Fruit fly (Drosophila melanogaster): ENCODE data around the gene Hsp60B.

The Hsp60B gene

DNA sequence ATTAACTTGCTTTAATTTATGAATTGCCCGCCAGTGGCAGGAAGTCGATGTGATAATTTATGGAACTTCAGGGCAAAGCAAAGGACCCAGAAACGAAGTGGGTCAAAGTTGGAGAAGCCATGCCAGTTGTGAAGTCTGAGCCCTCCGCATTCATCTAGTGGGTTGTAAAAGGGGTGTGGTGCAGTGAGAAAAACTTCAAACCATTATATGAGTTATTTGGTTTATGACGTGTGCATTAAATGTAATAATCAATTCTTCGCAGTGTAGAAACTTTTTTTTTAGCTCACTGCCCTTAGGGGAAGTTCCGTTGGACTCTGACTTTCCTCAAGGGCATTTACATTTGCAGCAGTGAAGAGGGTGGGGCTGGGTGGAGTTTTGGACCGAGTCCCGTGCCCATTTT lies 30.6 kb upstream of the Hsp60B start:
- TF ChIP-seq CG4496 (GFP tag; IDR thresholded peaks at IDR 0.05) = no peak
- TF ChIP-seq D1 (tag; optimal IDR thresholded peaks at IDR 0.05) = no peak
- TF ChIP-seq fd96Ca (GFP tag; IDR thresholded peaks at IDR 0.05) = no peak
- TF ChIP-seq Pif1A (GFP tag; optimal IDR thresholded peaks at IDR 0.05) = no peak
- TF ChIP-seq CG13204 (GFP tag; optimal IDR thresholded peaks at IDR 0.05) = no peak
- no peak for TF ChIP-seq CG9948 (tag; optimal IDR thresholded peaks at IDR 0.05)

DNA sequence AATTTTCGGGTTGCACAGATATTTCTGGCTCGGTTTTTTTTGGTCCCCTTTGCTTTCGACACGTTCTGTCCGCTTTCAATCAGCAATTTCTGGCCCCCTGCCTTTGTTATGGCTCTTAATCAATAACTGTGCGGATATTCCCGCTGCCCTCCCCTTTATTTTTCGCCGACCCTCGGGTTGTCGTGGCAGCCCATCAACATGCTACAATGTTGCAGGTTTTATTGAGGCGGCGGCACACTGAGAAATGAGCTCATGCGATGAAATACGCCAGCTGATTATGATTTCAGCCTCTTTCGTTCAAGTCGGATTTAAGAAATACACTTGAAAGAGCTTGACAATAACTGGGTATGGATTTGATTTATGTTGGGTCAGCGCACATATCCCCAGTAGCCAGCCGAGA lies 30.1 kb upstream of the Hsp60B start:
- TF ChIP-seq rn (GFP tag; IDR thresholded peaks at IDR 0.05) = no peak
- TF ChIP-seq Pif1A (GFP tag; optimal IDR thresholded peaks at IDR 0.05) = no peak
- no peak for TF ChIP-seq CG8159 (tag; optimal IDR thresholded peaks at IDR 0.05)
- TF ChIP-seq fd96Ca (GFP tag; IDR thresholded peaks at IDR 0.05) = no peak
- TF ChIP-seq CG4496 (GFP tag; IDR thresholded peaks at IDR 0.05) = no peak
- TF ChIP-seq D1 (tag; optimal IDR thresholded peaks at IDR 0.05) = no peak
- no peak for TF ChIP-seq CG15710 (tag; optimal IDR thresholded peaks at IDR 0.05)
- no peak for TF ChIP-seq CG12605 (GFP tag; IDR thresholded peaks at IDR 0.05)
- TF ChIP-seq CG14655 (GFP tag; optimal IDR thresholded peaks at IDR 0.05) = no peak
- TF ChIP-seq CG9948 (tag; optimal IDR thresholded peaks at IDR 0.05) = no peak
- no peak for TF ChIP-seq CG34367 (tag; optimal IDR thresholded peaks at IDR 0.05)
- TF ChIP-seq EcR (GFP tag; optimal IDR thresholded peaks at IDR 0.05) = no peak
- no peak for TF ChIP-seq CG8301 (tag; optimal IDR thresholded peaks at IDR 0.05)
- TF ChIP-seq Pif1B (GFP tag; optimal IDR thresholded peaks at IDR 0.05) = no peak
- no peak for TF ChIP-seq CG13204 (GFP tag; optimal IDR thresholded peaks at IDR 0.05)
- no peak for TF ChIP-seq CG17806 (tag; optimal IDR thresholded peaks at IDR 0.05)
- no peak for TF ChIP-seq CG10348 (GFP tag; IDR thresholded peaks at IDR 0.05)
- TF ChIP-seq Snoo (tag; optimal IDR thresholded peaks at IDR 0.05) = no peak
- no peak for TF ChIP-seq Ets98B (GFP tag; IDR thresholded peaks at IDR 0.05)
- TF ChIP-seq CG32121 (GFP tag; IDR thresholded peaks at IDR 0.05) = no peak

DNA sequence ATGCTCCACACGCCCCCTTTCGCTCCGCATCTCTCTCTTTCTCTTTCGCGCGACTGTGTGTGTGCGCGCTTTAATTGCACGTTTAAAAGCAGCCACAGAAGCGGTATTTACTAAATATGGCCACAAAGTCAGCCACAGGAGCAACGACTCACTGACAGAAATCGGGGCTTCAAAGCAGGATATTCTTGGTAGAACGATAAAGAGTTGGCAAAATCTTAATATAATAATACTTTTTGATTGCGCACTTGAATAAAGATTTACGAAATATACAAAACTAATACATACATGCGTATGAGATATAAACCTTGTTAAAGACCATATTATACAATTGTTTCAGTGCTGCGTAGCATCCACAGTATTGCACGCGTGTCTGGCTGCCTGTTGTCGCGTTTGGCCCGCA lies 27.4 kb upstream of the Hsp60B start:
- TF ChIP-seq D1 (tag; optimal IDR thresholded peaks at IDR 0.05) = no peak
- 0 out of 3 replicates have a peak, but pooled peaks have one; percentile 13 for TF ChIP-seq fd96Ca (GFP tag; IDR thresholded peaks at IDR 0.05)
- peak; percentile 42 for TF ChIP-seq CG9948 (tag; optimal IDR thresholded peaks at IDR 0.05)
- TF ChIP-seq CG14655 (GFP tag; optimal IDR thresholded peaks at IDR 0.05) = peak; percentile 68
- TF ChIP-seq CG10348 (GFP tag; IDR thresholded peaks at IDR 0.05) = no peak
- 0 out of 3 replicates have a peak, but pooled peaks have one; percentile 36 for TF ChIP-seq CG4496 (GFP tag; IDR thresholded peaks at IDR 0.05)
- TF ChIP-seq Ets98B (GFP tag; IDR thresholded peaks at IDR 0.05) = peak; percentile 25; the same call in 1 of the 2 replicates
- TF ChIP-seq CG32121 (GFP tag; IDR thresholded peaks at IDR 0.05) = no peak
- peak; percentile 29 for TF ChIP-seq gl (tag; optimal IDR thresholded peaks at IDR 0.05)
- TF ChIP-seq Pif1A (GFP tag; optimal IDR thresholded peaks at IDR 0.05) = peak; percentile 41
- TF ChIP-seq CG12605 (GFP tag; IDR thresholded peaks at IDR 0.05) = no peak
- TF ChIP-seq CG34367 (tag; optimal IDR thresholded peaks at IDR 0.05) = peak; percentile 44
- peak; percentile 58 for TF ChIP-seq CG8159 (tag; optimal IDR thresholded peaks at IDR 0.05)
- TF ChIP-seq CG13204 (GFP tag; optimal IDR thresholded peaks at IDR 0.05) = peak; percentile 38
- TF ChIP-seq EcR (GFP tag; optimal IDR thresholded peaks at IDR 0.05) = peak; percentile 29
- TF ChIP-seq CG15710 (tag; optimal IDR thresholded peaks at IDR 0.05) = peak; percentile 29
- no peak for TF ChIP-seq rn (GFP tag; IDR thresholded peaks at IDR 0.05)
- TF ChIP-seq Snoo (tag; optimal IDR thresholded peaks at IDR 0.05) = peak; percentile 49
- peak; percentile 55 for TF ChIP-seq CG8301 (tag; optimal IDR thresholded peaks at IDR 0.05)
- TF ChIP-seq Pif1B (GFP tag; optimal IDR thresholded peaks at IDR 0.05) = peak; percentile 49
- TF ChIP-seq CG17806 (tag; optimal IDR thresholded peaks at IDR 0.05) = peak; percentile 52

DNA sequence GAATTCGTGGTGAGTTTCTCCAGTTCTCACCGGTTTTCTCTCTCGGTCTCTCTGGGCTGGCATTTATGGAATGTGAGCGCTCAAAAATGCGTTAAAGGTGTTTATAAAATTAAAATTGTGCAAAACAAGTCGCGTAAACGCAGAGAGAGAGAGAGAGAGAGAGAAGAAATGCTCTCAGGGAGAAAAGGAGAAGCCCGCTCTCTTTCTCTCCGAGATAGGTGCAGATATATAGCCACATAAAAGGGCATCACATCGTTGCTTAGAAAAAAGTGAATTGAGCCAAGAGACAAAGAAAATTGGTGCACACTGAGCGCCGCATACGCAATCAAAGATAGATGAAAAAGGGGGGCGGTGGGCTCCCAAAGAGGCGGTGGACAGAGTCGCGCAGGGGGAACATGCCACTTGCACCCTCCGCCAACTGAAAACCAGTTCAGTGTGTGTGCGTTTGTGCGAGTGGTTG lies 26.3 kb upstream of the Hsp60B start:
- TF ChIP-seq CG12605 (GFP tag; IDR thresholded peaks at IDR 0.05) (peak; percentile 6; the same call in 1 of the 2 replicates), CG9948 (tag; optimal IDR thresholded peaks at IDR 0.05) (no peak), CG13204 (GFP tag; optimal IDR thresholded peaks at IDR 0.05) (no peak), Pif1A (GFP tag; optimal IDR thresholded peaks at IDR 0.05) (no peak), Pif1B (GFP tag; optimal IDR thresholded peaks at IDR 0.05) (no peak), rn (GFP tag; IDR thresholded peaks at IDR 0.05) (no peak), CG34367 (tag; optimal IDR thresholded peaks at IDR 0.05) (no peak), Snoo (tag; optimal IDR thresholded peaks at IDR 0.05) (no peak)

DNA sequence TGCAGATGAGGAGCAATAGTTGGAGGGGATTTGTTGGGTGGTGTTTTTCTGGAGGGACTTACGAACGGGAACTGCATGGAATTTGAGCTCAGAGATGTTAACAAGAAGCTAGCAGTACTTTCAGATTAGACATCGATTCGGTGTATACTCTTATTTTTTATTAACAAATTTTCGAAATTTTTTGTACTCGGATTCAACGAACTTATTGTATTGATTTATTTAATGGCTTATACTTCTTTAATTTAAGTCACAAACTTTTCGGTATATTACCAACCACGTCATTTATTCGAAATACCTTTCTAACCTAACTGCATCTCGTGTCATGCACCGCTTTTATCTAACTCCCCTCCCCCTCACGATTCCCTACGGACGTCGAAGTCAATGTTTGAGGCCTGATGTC lies 22.9 kb upstream of the Hsp60B start:
- TF ChIP-seq gl (tag; optimal IDR thresholded peaks at IDR 0.05) = no peak
- no peak for TF ChIP-seq CG32121 (GFP tag; IDR thresholded peaks at IDR 0.05)
- TF ChIP-seq rn (GFP tag; IDR thresholded peaks at IDR 0.05) = no peak
- TF ChIP-seq CG17806 (tag; optimal IDR thresholded peaks at IDR 0.05) = no peak
- no peak for TF ChIP-seq CG14655 (GFP tag; optimal IDR thresholded peaks at IDR 0.05)
- TF ChIP-seq CG34367 (tag; optimal IDR thresholded peaks at IDR 0.05) = no peak
- TF ChIP-seq CG13204 (GFP tag; optimal IDR thresholded peaks at IDR 0.05) = no peak
- TF ChIP-seq Ets98B (GFP tag; IDR thresholded peaks at IDR 0.05) = no peak
- TF ChIP-seq CG4496 (GFP tag; IDR thresholded peaks at IDR 0.05) = no peak
- no peak for TF ChIP-seq CG9948 (tag; optimal IDR thresholded peaks at IDR 0.05)
- TF ChIP-seq fd96Ca (GFP tag; IDR thresholded peaks at IDR 0.05) = no peak
- TF ChIP-seq CG8159 (tag; optimal IDR thresholded peaks at IDR 0.05) = no peak
- TF ChIP-seq CG8301 (tag; optimal IDR thresholded peaks at IDR 0.05) = no peak
- TF ChIP-seq Pif1B (GFP tag; optimal IDR thresholded peaks at IDR 0.05) = no peak
- no peak for TF ChIP-seq EcR (GFP tag; optimal IDR thresholded peaks at IDR 0.05)

DNA sequence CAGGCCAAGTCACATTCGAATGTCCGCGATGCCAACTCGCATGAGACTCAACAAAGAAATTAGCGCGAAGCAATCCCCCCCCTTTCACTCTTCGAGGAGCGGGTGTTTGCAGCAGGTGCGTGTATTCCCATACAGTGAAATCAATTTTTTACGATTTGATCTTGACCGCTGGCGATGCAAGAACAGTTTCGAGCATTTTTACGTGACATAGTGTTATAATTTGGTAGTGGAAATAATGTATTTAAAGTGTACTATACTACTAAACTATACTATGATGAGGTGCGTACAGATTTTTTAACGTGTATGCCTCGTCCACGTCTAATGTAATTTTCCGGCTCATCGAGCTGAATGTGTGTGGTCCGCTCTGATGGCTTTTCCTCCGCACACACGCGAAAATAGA lies 15.9 kb upstream of the Hsp60B start:
- TF ChIP-seq EcR (GFP tag; optimal IDR thresholded peaks at IDR 0.05) (no peak), Ets98B (GFP tag; IDR thresholded peaks at IDR 0.05) (peak; percentile 37), CG14655 (GFP tag; optimal IDR thresholded peaks at IDR 0.05) (peak; percentile 41), CG8159 (tag; optimal IDR thresholded peaks at IDR 0.05) (no peak), CG9948 (tag; optimal IDR thresholded peaks at IDR 0.05) (no peak), CG12605 (GFP tag; IDR thresholded peaks at IDR 0.05) (no peak), fd96Ca (GFP tag; IDR thresholded peaks at IDR 0.05) (peak; percentile 54; the same call in 1 of the 3 replicates), Pif1A (GFP tag; optimal IDR thresholded peaks at IDR 0.05) (no peak), CG8301 (tag; optimal IDR thresholded peaks at IDR 0.05) (peak; percentile 41), CG4496 (GFP tag; IDR thresholded peaks at IDR 0.05) (peak; percentile 46; the same call in 1 of the 3 replicates)

All from whole organism, pupa.